Fruit fly (Drosophila melanogaster) whole organism, embryonic: ENCODE data around the gene CG12009.
A peak's percentile ranks its signal among the peaks of the same experiment; 100 is the strongest.

Experiments
- ATbp ChIP-seq: fragments of 200-800 bp; sonication (Bioruptor generic); optimal IDR thresholded peaks from 2 replicates; lab custom pipeline; 2017; ENCODE audit warnings: missing biosample characterization, mild to moderate bottlenecking, missing genetic modification characterization, missing genetic modification reagents
- Asciz ChIP-seq: fragments of 200-800 bp; sonication (Bioruptor generic); optimal IDR thresholded peaks from 2 replicates; lab custom pipeline; 2017; ENCODE audit warnings: missing biosample characterization, mild to moderate bottlenecking, missing genetic modification characterization, missing genetic modification reagents
- B-H1 ChIP-seq: fragments of 200-800 bp; sonication (Bioruptor generic); IDR thresholded peaks from 3 replicates; pipeline ENCODE4 v1.3.6; 2022; ENCODE audit warnings: missing biosample characterization, missing genetic modification characterization
- Bdp1 ChIP-seq: fragments of 200-800 bp; sonication (Bioruptor generic); optimal IDR thresholded peaks from 3 replicates; lab custom pipeline; 2016; ENCODE audit warnings: missing biosample characterization, missing genetic modification characterization
- CG11695 ChIP-seq: fragments of 200-800 bp; sonication (Bioruptor generic); IDR thresholded peaks from 3 replicates; pipeline ENCODE4 v1.3.6; 2022; ENCODE audit warnings: missing biosample characterization, missing genetic modification characterization
- CG12744 ChIP-seq: fragments of 200-800 bp; sonication (Bioruptor generic); optimal IDR thresholded peaks from 2 replicates; lab custom pipeline; 2016; ENCODE audit warnings: missing biosample characterization, missing genetic modification characterization
- CG14710 ChIP-seq: fragments of 200-800 bp; sonication (Bioruptor generic); optimal IDR thresholded peaks from 3 replicates; lab custom pipeline; 2019; ENCODE audit warnings: missing biosample characterization, mild to moderate bottlenecking, missing genetic modification characterization, moderate library complexity
- CG15011 ChIP-seq: fragments of 200-800 bp; sonication (Bioruptor generic); optimal IDR thresholded peaks from 3 replicates; lab custom pipeline; 2018; ENCODE audit warnings: missing biosample characterization, mild to moderate bottlenecking, missing genetic modification characterization
- CG18599 ChIP-seq: fragments of 200-800 bp; sonication (Bioruptor generic); optimal IDR thresholded peaks from 3 replicates; lab custom pipeline; 2017; ENCODE audit warnings: missing biosample characterization, missing genetic modification characterization, mild to moderate bottlenecking, moderate library complexity, missing genetic modification reagents
- CG2202 ChIP-seq: fragments of 200-800 bp; sonication (Bioruptor generic); optimal IDR thresholded peaks from 2 replicates; lab custom pipeline; 2018; ENCODE audit warnings: missing biosample characterization, mild to moderate bottlenecking, missing genetic modification characterization
- CG2678 ChIP-seq: fragments of 200-800 bp; sonication (Bioruptor generic); optimal IDR thresholded peaks from 3 replicates; lab custom pipeline; 2019; ENCODE audit warnings: missing biosample characterization, mild to moderate bottlenecking, missing genetic modification characterization, moderate library complexity
- CG30431 ChIP-seq: fragments of 200-800 bp; sonication (Bioruptor generic); optimal IDR thresholded peaks from 2 replicates; lab custom pipeline; 2017; ENCODE audit warnings: missing biosample characterization, missing genetic modification characterization
- CG3838 ChIP-seq: fragments of 200-800 bp; sonication (Bioruptor generic); optimal IDR thresholded peaks from 3 replicates; lab custom pipeline; 2016; ENCODE audit warnings: missing biosample characterization, missing genetic modification characterization
- CG5180 ChIP-seq: fragments of 200-800 bp; sonication (Bioruptor generic); optimal IDR thresholded peaks from 3 replicates; lab custom pipeline; 2017; ENCODE audit warnings: missing biosample characterization, missing genetic modification characterization, mild to moderate bottlenecking, moderate library complexity, missing genetic modification reagents
- CG5245 ChIP-seq: fragments of 200-800 bp; sonication (Bioruptor generic); optimal IDR thresholded peaks from 3 replicates; lab custom pipeline; 2016; ENCODE audit warnings: missing biosample characterization, missing genetic modification characterization
- CG6683 ChIP-seq: fragments of 200-800 bp; sonication (Bioruptor generic); optimal IDR thresholded peaks from 2 replicates; lab custom pipeline; 2017; ENCODE audit warnings: missing biosample characterization, mild to moderate bottlenecking, missing genetic modification characterization, missing genetic modification reagents
- CG8388 ChIP-seq: fragments of 200-800 bp; sonication (Bioruptor generic); optimal IDR thresholded peaks from 2 replicates; lab custom pipeline; 2019; ENCODE audit warnings: missing biosample characterization, mild to moderate bottlenecking, missing genetic modification characterization, moderate library complexity
- CoRest ChIP-seq: fragments of 200-800 bp; sonication (Bioruptor generic); optimal IDR thresholded peaks from 3 replicates; lab custom pipeline; 2018; ENCODE audit warnings: missing biosample characterization, mild to moderate bottlenecking, missing genetic modification characterization, moderate library complexity
- Dfd ChIP-seq, 2 experiments: fragments of >200 bp; optimal IDR thresholded peaks; 2 replicates each; lab custom pipeline; 2017; ENCODE audit warnings: missing biosample characterization in 2 of 2, missing genetic modification characterization in 2 of 2
- Dll ChIP-seq: fragments of 200-800 bp; sonication (Bioruptor generic); IDR thresholded peaks from 4 replicates; pipeline ENCODE4 v1.3.6; 2022; ENCODE audit warnings: missing biosample characterization, missing genetic modification characterization; ENCODE audit not compliant: partially characterized antibody
- Dp ChIP-seq: fragments of 200-800 bp; sonication (Bioruptor generic); optimal IDR thresholded peaks from 2 replicates; lab custom pipeline; 2018; ENCODE audit warnings: missing biosample characterization, mild to moderate bottlenecking, missing genetic modification characterization, moderate library complexity
- Drgx ChIP-seq: fragments of 200-800 bp; sonication (Bioruptor generic); IDR thresholded peaks from 2 replicates; pipeline ENCODE4 v1.3.6; 2022; ENCODE audit warnings: missing biosample characterization, missing genetic modification characterization
- H15 ChIP-seq: fragments of 200-800 bp; sonication (Bioruptor generic); IDR thresholded peaks from 3 replicates; pipeline ENCODE4 v1.3.6; 2022; ENCODE audit warnings: missing biosample characterization, missing genetic modification characterization
- Hr3 ChIP-seq: fragments of 200-800 bp; sonication (Bioruptor generic); optimal IDR thresholded peaks from 3 replicates; lab custom pipeline; 2016; ENCODE audit warnings: missing biosample characterization, missing genetic modification characterization
- Lim3 ChIP-seq: fragments of 200-800 bp; sonication (Bioruptor generic); IDR thresholded peaks from 2 replicates; pipeline ENCODE4 v1.3.6; 2022; ENCODE audit warnings: missing biosample characterization, missing genetic modification characterization
- MESR4 ChIP-seq: fragments of 200-800 bp; sonication (Bioruptor generic); optimal IDR thresholded peaks from 2 replicates; lab custom pipeline; 2018; ENCODE audit warnings: missing biosample characterization, mild to moderate bottlenecking, missing genetic modification characterization, moderate library complexity
- MTF-1 ChIP-seq: fragments of 200-800 bp; sonication (Bioruptor generic); optimal IDR thresholded peaks from 2 replicates; lab custom pipeline; 2018; ENCODE audit warnings: missing biosample characterization, mild to moderate bottlenecking, missing genetic modification characterization, borderline replicate concordance
- NfI ChIP-seq: fragments of 200-800 bp; sonication (Bioruptor generic); optimal IDR thresholded peaks from 3 replicates; lab custom pipeline; 2018; ENCODE audit warnings: missing biosample characterization, mild to moderate bottlenecking, missing genetic modification characterization, moderate library complexity
- Ravus ChIP-seq: fragments of 200-800 bp; sonication (Bioruptor generic); IDR thresholded peaks from 2 replicates; pipeline ENCODE4 v1.3.6; 2022; ENCODE audit warnings: missing biosample characterization, missing genetic modification characterization
- Sry-β ChIP-seq: fragments of 200-800 bp; sonication (Bioruptor generic); optimal IDR thresholded peaks from 2 replicates; lab custom pipeline; 2018; ENCODE audit warnings: missing biosample characterization, mild to moderate bottlenecking, missing genetic modification characterization, moderate library complexity
- Tbp ChIP-seq: fragments of >200 bp; optimal IDR thresholded peaks from 2 replicates; lab custom pipeline; 2018; ENCODE audit warnings: missing biosample characterization, missing genetic modification characterization
- ara ChIP-seq: fragments of 200-800 bp; sonication (Bioruptor generic); IDR thresholded peaks from 2 replicates; pipeline ENCODE4 v1.3.6; 2022; ENCODE audit warnings: missing biosample characterization, missing genetic modification characterization
- ato ChIP-seq: fragments of 200-800 bp; sonication (Bioruptor generic); IDR thresholded peaks from 2 replicates; pipeline ENCODE4 v1.3.6; 2022; ENCODE audit warnings: missing biosample characterization, missing genetic modification characterization; ENCODE audit not compliant: partially characterized antibody
- bowl ChIP-seq: fragments of 200-800 bp; sonication (Bioruptor generic); IDR thresholded peaks from 2 replicates; pipeline ENCODE4 v1.3.6; 2022; ENCODE audit warnings: missing biosample characterization, missing genetic modification characterization
- crc ChIP-seq: fragments of 200-800 bp; sonication (Bioruptor generic); optimal IDR thresholded peaks from 2 replicates; lab custom pipeline; 2016; ENCODE audit warnings: missing biosample characterization, missing genetic modification characterization
- dm ChIP-seq: fragments of 200-800 bp; sonication (Bioruptor generic); optimal IDR thresholded peaks from 3 replicates; lab custom pipeline; 2016; ENCODE audit warnings: missing biosample characterization, missing genetic modification characterization
- ems ChIP-seq: fragments of 200-800 bp; sonication (Bioruptor generic); optimal IDR thresholded peaks from 3 replicates; lab custom pipeline; 2016; ENCODE audit warnings: missing biosample characterization, missing genetic modification characterization
- esg ChIP-seq: fragments of 200-800 bp; sonication (Bioruptor generic); conservative IDR thresholded peaks from 2 replicates; pipeline ENCODE4 v1.3.6; 2022; ENCODE audit warnings: missing biosample characterization, missing genetic modification characterization
- eve ChIP-seq, 2 experiments: fragments of >200 bp; optimal IDR thresholded peaks; 2 replicates each; lab custom pipeline; 2017; ENCODE audit warnings: missing biosample characterization in 2 of 2, missing genetic modification characterization in 2 of 2
- fd64A ChIP-seq: fragments of 200-800 bp; sonication (Bioruptor generic); optimal IDR thresholded peaks from 3 replicates; lab custom pipeline; 2018; ENCODE audit warnings: missing biosample characterization, mild to moderate bottlenecking, missing genetic modification characterization
- gem ChIP-seq: fragments of 200-800 bp; sonication (Bioruptor generic); optimal IDR thresholded peaks from 2 replicates; lab custom pipeline; 2019; ENCODE audit warnings: missing biosample characterization, mild to moderate bottlenecking, missing genetic modification characterization, moderate library complexity
- gsb-n ChIP-seq: fragments of 200-800 bp; sonication (Bioruptor generic); optimal IDR thresholded peaks from 3 replicates; lab custom pipeline; 2018; ENCODE audit warnings: missing biosample characterization, mild to moderate bottlenecking, missing genetic modification characterization
- kah ChIP-seq: fragments of 200-800 bp; sonication (Bioruptor generic); optimal IDR thresholded peaks from 2 replicates; lab custom pipeline; 2018; ENCODE audit warnings: missing biosample characterization, mild to moderate bottlenecking, missing genetic modification characterization
- knrl ChIP-seq: fragments of 200-800 bp; sonication (Bioruptor generic); IDR thresholded peaks from 3 replicates; pipeline ENCODE4 v1.3.6; 2022; ENCODE audit warnings: missing biosample characterization, missing genetic modification characterization; ENCODE audit not compliant: partially characterized antibody
- lola ChIP-seq, 3 experiments: fragments of >200 bp in 2 of 3; fragments of 200-800 bp in 1 of 3; sonication (Bioruptor generic) in 1 of 3; optimal IDR thresholded peaks; 2 replicates each; lab custom pipeline; 2017 to 2019; ENCODE audit warnings: missing biosample characterization in 3 of 3, missing genetic modification characterization in 3 of 3, mild to moderate bottlenecking in 1 of 3, moderate library complexity in 1 of 3
- org-1 ChIP-seq: fragments of 200-800 bp; sonication (Bioruptor generic); optimal IDR thresholded peaks from 2 replicates; lab custom pipeline; 2017; ENCODE audit warnings: missing biosample characterization, missing genetic modification characterization
- shn ChIP-seq: fragments of 200-800 bp; sonication (Bioruptor generic); optimal IDR thresholded peaks from 3 replicates; lab custom pipeline; 2016; ENCODE audit warnings: missing biosample characterization, missing genetic modification characterization
- sima ChIP-seq: fragments of 200-800 bp; sonication (Bioruptor generic); optimal IDR thresholded peaks from 2 replicates; lab custom pipeline; 2016; ENCODE audit warnings: missing biosample characterization, missing genetic modification characterization
- tll ChIP-seq, 2 experiments: fragments of 200-800 bp in 1 of 2; fragments of >200 bp in 1 of 2; sonication (Bioruptor generic) in 1 of 2; optimal IDR thresholded peaks; 2 replicates each; lab custom pipeline; 2017 to 2019; ENCODE audit warnings: missing biosample characterization in 2 of 2, missing genetic modification characterization in 2 of 2, mild to moderate bottlenecking in 1 of 2, moderate library complexity in 1 of 2
- zfh2 ChIP-seq: fragments of 200-800 bp; sonication (Bioruptor generic); optimal IDR thresholded peaks from 2 replicates; lab custom pipeline; 2016; ENCODE audit warnings: missing biosample characterization, missing genetic modification characterization

The CG12009 gene

dm6 chr3L:3305430-3305829, 14.2 kb downstream of the CG12009 start (continued):
- TF ChIP-seq ATbp (GFP tag; lab: Kevin White, UChicago) (peak; percentile 76), CG15011 (GFP tag; lab: Kevin White, UChicago) (no peak), shn (GFP tag; lab: Kevin White, UChicago) (peak; percentile 5), H15 (GFP tag; lab: Robert Waterston, UW) (no peak), CG12744 (GFP tag; lab: Kevin White, UChicago) (no peak), Lim3 (no peak), ara (GFP tag; lab: Robert Waterston, UW) (0 out of 2 replicates have a peak, but pooled peaks have one; percentile 20), ato (GFP tag; lab: Robert Waterston, UW) (no peak), CG5245 (GFP tag; lab: Kevin White, UChicago) (peak; percentile 13), MESR4 (no peak), Ravus (GFP tag; lab: Robert Waterston, UW) (no peak), zfh2 (GFP tag; lab: Kevin White, UChicago) (no peak), tll (GFP tag; optimal IDR thresholded peaks at IDR 0.05; lab: Kevin White, UChicago) (no peak), esg (GFP tag; lab: Robert Waterston, UW) (no peak), Bdp1 (peak; percentile 23), crc (GFP tag; lab: Kevin White, UChicago) (no peak), gem (peak; percentile 61), bowl (GFP tag; lab: Robert Waterston, UW) (no peak), NfI (GFP tag; lab: Kevin White, UChicago) (no peak), CG2202 (peak; percentile 64), B-H1 (GFP tag; lab: Robert Waterston, UW) (no peak), kah (GFP tag; lab: Kevin White, UChicago) (no peak), CG18599 (peak; percentile 6), Dp (GFP tag; lab: Kevin White, UChicago) (no peak), CG2678 (tag; lab: Kevin White, UChicago) (peak; percentile 60), MTF-1 (GFP tag; lab: Kevin White, UChicago) (no peak), fd64A (peak; percentile 67), CoRest (tag; lab: Kevin White, UChicago) (peak; percentile 19), CG11695 (GFP tag; lab: Robert Waterston, UW) (0 out of 3 replicates have a peak, but pooled peaks have one; percentile 11), CG30431 (GFP tag; lab: Kevin White, UChicago) (peak; percentile 15), CG5180 (GFP tag; lab: Kevin White, UChicago) (no peak), Tbp (GFP tag; lab: Kevin White, UChicago) (no peak), lola (GFP tag; optimal IDR thresholded peaks at IDR 0.05; lab: Kevin White, UChicago) (peak in 1 of 3 experiments; percentile 49), org-1 (GFP tag; lab: Kevin White, UChicago) (peak; percentile 61), sima (GFP tag; lab: Kevin White, UChicago) (no peak), Drgx (no peak), Dfd (GFP tag; optimal IDR thresholded peaks at IDR 0.05; lab: Kevin White, UChicago) (no peak), CG14710 (tag; lab: Kevin White, UChicago) (peak; percentile 30), Sry-β (peak; percentile 1), gsb-n (tag; lab: Kevin White, UChicago) (peak; percentile 30), ems (GFP tag; lab: Kevin White, UChicago) (peak; percentile 12), Hr3 (GFP tag; lab: Kevin White, UChicago) (no peak), CG6683 (GFP tag; lab: Kevin White, UChicago) (no peak), eve (GFP tag; optimal IDR thresholded peaks at IDR 0.05; lab: Kevin White, UChicago) (no peak), CG3838 (GFP tag; lab: Kevin White, UChicago) (peak; percentile 0), knrl (GFP tag; lab: Robert Waterston, UW) (no peak), dm (GFP tag; lab: Kevin White, UChicago) (no peak), CG8388 (GFP tag; lab: Kevin White, UChicago) (no peak), Asciz (GFP tag; lab: Kevin White, UChicago) (no peak), Dll (GFP tag; lab: Robert Waterston, UW) (no peak)
